Fruit fly (Drosophila melanogaster) whole organism, embryonic: ENCODE data around the gene LUBEL.
A peak's percentile ranks its signal among the peaks of the same experiment; 100 is the strongest.

Experiments
- BEAF-32 ChIP-seq: fragments of 200-800 bp; sonication (Bioruptor generic); optimal IDR thresholded peaks from 3 replicates; lab custom pipeline; 2017; ENCODE audit warnings: missing biosample characterization, missing genetic modification characterization, mild to moderate bottlenecking, moderate library complexity, missing genetic modification reagents
- CG10209 ChIP-seq: fragments of 200-800 bp; sonication (Bioruptor generic); optimal IDR thresholded peaks from 3 replicates; lab custom pipeline; 2017; ENCODE audit warnings: missing biosample characterization, mild to moderate bottlenecking, missing genetic modification characterization, missing genetic modification reagents
- CG11093 ChIP-seq: fragments of 200-800 bp; sonication (Bioruptor generic); IDR thresholded peaks from 3 replicates; pipeline ENCODE4 v1.3.6; 2022; ENCODE audit warnings: missing biosample characterization, missing genetic modification characterization
- CG11398 ChIP-seq: fragments of 200-800 bp; sonication (Bioruptor generic); optimal IDR thresholded peaks from 2 replicates; lab custom pipeline; 2016; ENCODE audit warnings: missing biosample characterization, missing genetic modification characterization
- CG11456 ChIP-seq: fragments of 200-800 bp; sonication (Bioruptor generic); IDR thresholded peaks from 3 replicates; pipeline ENCODE4 v1.3.6; 2022; ENCODE audit warnings: missing biosample characterization, missing genetic modification characterization
- CG11723 ChIP-seq: fragments of 200-800 bp; sonication (Bioruptor generic); optimal IDR thresholded peaks from 2 replicates; lab custom pipeline; 2017; ENCODE audit warnings: missing biosample characterization, mild to moderate bottlenecking, missing genetic modification characterization
- CG2875 ChIP-seq: fragments of 200-800 bp; sonication (Bioruptor generic); optimal IDR thresholded peaks from 2 replicates; lab custom pipeline; 2017; ENCODE audit warnings: missing biosample characterization, mild to moderate bottlenecking, missing genetic modification characterization, missing genetic modification reagents
- CG2889 ChIP-seq: fragments of 200-800 bp; sonication (Bioruptor generic); IDR thresholded peaks from 3 replicates; pipeline ENCODE4 v1.3.6; 2022; ENCODE audit warnings: missing biosample characterization, missing genetic modification characterization
- CG4707 ChIP-seq: fragments of 200-800 bp; sonication (Bioruptor generic); optimal IDR thresholded peaks from 2 replicates; lab custom pipeline; 2018; ENCODE audit warnings: missing biosample characterization, mild to moderate bottlenecking, missing genetic modification characterization, moderate library complexity
- CG4730 ChIP-seq: fragments of 200-800 bp; sonication (Bioruptor generic); IDR thresholded peaks from 2 replicates; pipeline ENCODE4 v1.3.6; 2022; ENCODE audit warnings: missing biosample characterization, missing genetic modification characterization
- CG7987 ChIP-seq: fragments of 200-800 bp; sonication (Bioruptor generic); optimal IDR thresholded peaks from 2 replicates; lab custom pipeline; 2018; ENCODE audit warnings: missing biosample characterization, mild to moderate bottlenecking, missing genetic modification characterization, moderate library complexity
- CG9437 ChIP-seq: fragments of 200-800 bp; sonication (Bioruptor generic); optimal IDR thresholded peaks from 2 replicates; lab custom pipeline; 2018; ENCODE audit warnings: missing biosample characterization, mild to moderate bottlenecking, missing genetic modification characterization
- CG9932 ChIP-seq: fragments of 200-800 bp; sonication (Bioruptor generic); IDR thresholded peaks from 2 replicates; pipeline ENCODE4 v1.3.6; 2022; ENCODE audit warnings: missing biosample characterization, missing genetic modification characterization
- Chrac-16 ChIP-seq: fragments of 200-800 bp; sonication (Bioruptor generic); optimal IDR thresholded peaks from 3 replicates; lab custom pipeline; 2016; ENCODE audit warnings: missing biosample characterization, missing genetic modification characterization
- Dbx ChIP-seq: fragments of 200-800 bp; sonication (Bioruptor generic); IDR thresholded peaks from 3 replicates; pipeline ENCODE4 v1.3.6; 2022; ENCODE audit warnings: missing biosample characterization, missing genetic modification characterization
- Dfd ChIP-seq, 2 experiments: fragments of >200 bp; optimal IDR thresholded peaks; 2 replicates each; lab custom pipeline; 2017; ENCODE audit warnings: missing biosample characterization in 2 of 2, missing genetic modification characterization in 2 of 2
- Dip3 ChIP-seq: fragments of 200-800 bp; sonication (Bioruptor generic); optimal IDR thresholded peaks from 3 replicates; lab custom pipeline; 2016; ENCODE audit warnings: missing biosample characterization, missing genetic modification characterization
- Ets65A ChIP-seq: fragments of 200-800 bp; sonication (Bioruptor generic); peaks from one replicate; lab custom pipeline; 2016; ENCODE audit warnings: missing biosample characterization, missing genetic modification characterization
- GATAe ChIP-seq: fragments of 200-800 bp; sonication (Bioruptor generic); conservative IDR thresholded peaks from 2 replicates; pipeline ENCODE4 v1.3.6; 2022; ENCODE audit warnings: missing biosample characterization, missing genetic modification characterization
- HLHmδ ChIP-seq: fragments of 200-800 bp; sonication (Bioruptor generic); optimal IDR thresholded peaks from 2 replicates; lab custom pipeline; 2018; ENCODE audit warnings: missing biosample characterization, mild to moderate bottlenecking, missing genetic modification characterization, moderate library complexity
- Hr78 ChIP-seq, 2 experiments: fragments of 200-800 bp in 1 of 2; fragments of >200 bp in 1 of 2; sonication (Bioruptor generic) in 1 of 2; optimal IDR thresholded peaks; 2 replicates each; lab custom pipeline; 2017 to 2019; ENCODE audit warnings: missing biosample characterization in 2 of 2, missing genetic modification characterization in 2 of 2, mild to moderate bottlenecking in 1 of 2, moderate library complexity in 1 of 2
- Oli ChIP-seq: fragments of 200-800 bp; sonication (Bioruptor generic); optimal IDR thresholded peaks from 2 replicates; lab custom pipeline; 2018; ENCODE audit warnings: missing biosample characterization, mild to moderate bottlenecking, missing genetic modification characterization, moderate library complexity
- Ptx1 ChIP-seq: fragments of 200-800 bp; sonication (Bioruptor generic); IDR thresholded peaks from 2 replicates; pipeline ENCODE4 v1.3.6; 2022; ENCODE audit warnings: missing biosample characterization, missing genetic modification characterization
- Rfx ChIP-seq: fragments of 200-800 bp; sonication (Bioruptor generic); IDR thresholded peaks from 2 replicates; pipeline ENCODE4 v1.3.6; 2022; ENCODE audit warnings: missing biosample characterization, missing genetic modification characterization
- Sin3A ChIP-seq: fragments of >200 bp; optimal IDR thresholded peaks from 2 replicates; lab custom pipeline; 2018
- Usf ChIP-seq: fragments of 200-800 bp; sonication (Bioruptor generic); optimal IDR thresholded peaks from 2 replicates; lab custom pipeline; 2017; ENCODE audit warnings: missing genotype, missing biosample characterization, missing genetic modification characterization
- Xbp1 ChIP-seq: fragments of 200-800 bp; sonication (Bioruptor generic); optimal IDR thresholded peaks from 3 replicates; lab custom pipeline; 2016; ENCODE audit warnings: missing biosample characterization, mild to moderate bottlenecking, missing genetic modification characterization
- ap ChIP-seq: fragments of 200-800 bp; sonication (Bioruptor generic); IDR thresholded peaks from 2 replicates; pipeline ENCODE4 v1.3.6; 2022; ENCODE audit warnings: missing biosample characterization, missing genetic modification characterization
- ara ChIP-seq: fragments of 200-800 bp; sonication (Bioruptor generic); IDR thresholded peaks from 2 replicates; pipeline ENCODE4 v1.3.6; 2022; ENCODE audit warnings: missing biosample characterization, missing genetic modification characterization
- bsh ChIP-seq, 2 experiments: fragments of 200-800 bp; sonication (Bioruptor generic); optimal IDR thresholded peaks; 2 replicates each; lab custom pipeline; 2017 to 2018; ENCODE audit warnings: mild to moderate bottlenecking in 2 of 2, missing biosample characterization in 2 of 2, missing genetic modification characterization in 2 of 2, moderate library complexity in 1 of 2
- btn ChIP-seq: fragments of 200-800 bp; sonication (Bioruptor generic); optimal IDR thresholded peaks from 2 replicates; lab custom pipeline; 2016; ENCODE audit warnings: missing biosample characterization, missing genetic modification characterization
- corto ChIP-seq: fragments of 200-800 bp; sonication (Bioruptor generic); optimal IDR thresholded peaks from 2 replicates; lab custom pipeline; 2016; ENCODE audit warnings: missing biosample characterization, mild to moderate bottlenecking, missing genetic modification characterization, moderate library complexity
- croc ChIP-seq: fragments of 200-800 bp; sonication (Bioruptor generic); conservative IDR thresholded peaks from 3 replicates; pipeline ENCODE4 v1.3.6; 2022; ENCODE audit warnings: missing biosample characterization, missing genetic modification characterization
- dati ChIP-seq: fragments of 200-800 bp; sonication (Bioruptor generic); IDR thresholded peaks from 2 replicates; pipeline ENCODE4 v1.3.6; 2022; ENCODE audit warnings: missing biosample characterization, missing genetic modification characterization
- dmrt99B ChIP-seq: fragments of 200-800 bp; sonication (Bioruptor generic); optimal IDR thresholded peaks from 2 replicates; lab custom pipeline; 2018; ENCODE audit warnings: missing biosample characterization, mild to moderate bottlenecking, missing genetic modification characterization, moderate library complexity
- fd3F ChIP-seq: fragments of 200-800 bp; sonication (Bioruptor generic); optimal IDR thresholded peaks from 2 replicates; lab custom pipeline; 2018; ENCODE audit warnings: missing biosample characterization, mild to moderate bottlenecking, missing genetic modification characterization, moderate library complexity
- fru ChIP-seq: fragments of >200 bp; optimal IDR thresholded peaks from 2 replicates; lab custom pipeline; 2017
- gfzf ChIP-seq: fragments of 200-800 bp; sonication (Bioruptor generic); optimal IDR thresholded peaks from 2 replicates; lab custom pipeline; 2016; ENCODE audit warnings: missing biosample characterization, mild to moderate bottlenecking, missing genetic modification characterization, moderate library complexity
- grau ChIP-seq: fragments of 200-800 bp; optimal IDR thresholded peaks from 3 replicates; lab custom pipeline; 2019; ENCODE audit warnings: missing biosample characterization, mild to moderate bottlenecking, missing genetic modification characterization, moderate library complexity
- gro ChIP-seq: fragments of 200-800 bp; sonication (Bioruptor generic); optimal IDR thresholded peaks from 2 replicates; lab custom pipeline; 2016; ENCODE audit warnings: missing biosample characterization, missing genetic modification characterization
- klu ChIP-seq: fragments of 200-800 bp; sonication (Bioruptor generic); IDR thresholded peaks from 2 replicates; pipeline ENCODE4 v1.3.6; 2022; ENCODE audit warnings: missing biosample characterization, missing genetic modification characterization
- lab ChIP-seq: fragments of 200-800 bp; sonication (Bioruptor generic); optimal IDR thresholded peaks from 3 replicates; lab custom pipeline; 2017; ENCODE audit warnings: missing biosample characterization, missing genetic modification characterization, mild to moderate bottlenecking, moderate library complexity, missing genetic modification reagents
- mld ChIP-seq: fragments of 200-800 bp; sonication (Bioruptor generic); IDR thresholded peaks from 3 replicates; pipeline ENCODE4 v1.3.6; 2022; ENCODE audit warnings: missing biosample characterization, missing genetic modification characterization; ENCODE audit not compliant: partially characterized antibody
- p53 ChIP-seq: fragments of 200-800 bp; sonication (Bioruptor generic); optimal IDR thresholded peaks from 2 replicates; lab custom pipeline; 2016; ENCODE audit warnings: missing biosample characterization, missing genetic modification characterization
- slou ChIP-seq: fragments of 200-800 bp; sonication (Bioruptor generic); optimal IDR thresholded peaks from 3 replicates; lab custom pipeline; 2016; ENCODE audit warnings: missing biosample characterization, missing genetic modification characterization
- ssp ChIP-seq: fragments of 200-800 bp; sonication (Bioruptor generic); IDR thresholded peaks from 2 replicates; pipeline ENCODE4 v1.3.6; 2022; ENCODE audit warnings: missing biosample characterization, missing genetic modification characterization
- tio ChIP-seq: fragments of 200-800 bp; sonication (Bioruptor generic); optimal IDR thresholded peaks from 2 replicates; lab custom pipeline; 2017; ENCODE audit warnings: missing biosample characterization, missing genetic modification characterization, inconsistent platforms
- tx ChIP-seq: fragments of 200-800 bp; sonication (Bioruptor generic); optimal IDR thresholded peaks from 2 replicates; lab custom pipeline; 2016; ENCODE audit warnings: missing biosample characterization, missing genetic modification characterization
- wor ChIP-seq: fragments of 200-800 bp; sonication (Bioruptor generic); IDR thresholded peaks from 2 replicates; pipeline ENCODE4 v1.3.6; 2022; ENCODE audit warnings: missing biosample characterization, missing genetic modification characterization

LUBEL gene

dm6 chr2L:6787029-6787972 is 14.7 kb upstream of the LUBEL start (continued):
- TF ChIP-seq tio (peak; percentile 98), btn (GFP tag; lab: Kevin White, UChicago) (peak; percentile 87), Usf (peak; percentile 95), CG2875 (GFP tag; lab: Kevin White, UChicago) (peak; percentile 86), Hr78 (GFP tag; optimal IDR thresholded peaks at IDR 0.05; lab: Kevin White, UChicago) (peak in 1 of 2 experiments; percentile 96), HLHmδ (GFP tag; lab: Kevin White, UChicago) (no peak), lab (peak; percentile 93), Dfd (GFP tag; optimal IDR thresholded peaks at IDR 0.05; lab: Kevin White, UChicago) (peak in 1 of 2 experiments; percentile 11), GATAe (GFP tag; lab: Robert Waterston, UW) (peak; percentile 81), p53 (GFP tag; lab: Kevin White, UChicago) (peak; percentile 87), CG11093 (peak; percentile 81), grau (tag; lab: Kevin White, UChicago) (peak; percentile 96), CG4730 (peak; percentile 79), klu (GFP tag; lab: Robert Waterston, UW) (peak; percentile 93), tx (GFP tag; lab: Kevin White, UChicago) (peak; percentile 97), fru (lab: Kevin White, UChicago) (no peak), CG11456 (peak; percentile 85), CG10209 (GFP tag; lab: Kevin White, UChicago) (peak; percentile 96), CG7987 (GFP tag; lab: Kevin White, UChicago) (peak; percentile 81), fd3F (GFP tag; lab: Kevin White, UChicago) (peak; percentile 91), ap (peak; percentile 67), gfzf (GFP tag; lab: Kevin White, UChicago) (peak; percentile 25), CG4707 (peak; percentile 66), CG11398 (GFP tag; lab: Kevin White, UChicago) (peak; percentile 96), Ptx1 (peak; percentile 94), bsh (GFP tag; optimal IDR thresholded peaks at IDR 0.05; lab: Kevin White, UChicago) (peak; percentile 91 to 92), Dbx (GFP tag; lab: Robert Waterston, UW) (peak; percentile 78), dati (GFP tag; lab: Robert Waterston, UW) (peak; percentile 64), CG2889 (GFP tag; lab: Robert Waterston, UW) (peak; percentile 82), ssp (peak; percentile 75), Chrac-16 (peak; percentile 94), gro (GFP tag; lab: Kevin White, UChicago) (peak; percentile 96), CG9932 (GFP tag; lab: Robert Waterston, UW) (peak; percentile 84), Ets65A (peak; percentile 99), dmrt99B (tag; lab: Kevin White, UChicago) (peak; percentile 97), Xbp1 (GFP tag; lab: Kevin White, UChicago) (peak; percentile 95), BEAF-32 (peak; percentile 18), CG9437 (GFP tag; lab: Kevin White, UChicago) (peak; percentile 97), slou (peak; percentile 93), Sin3A (no peak), wor (GFP tag; lab: Robert Waterston, UW) (peak; percentile 86), croc (GFP tag; lab: Robert Waterston, UW) (peak; percentile 87), CG11723 (GFP tag; lab: Kevin White, UChicago) (peak; percentile 95), Rfx (peak; percentile 91), ara (GFP tag; lab: Robert Waterston, UW) (peak; percentile 78), corto (GFP tag; lab: Kevin White, UChicago) (peak; percentile 5), Oli (peak; percentile 97), Dip3 (peak; percentile 96), mld (no peak)
